Worm (Caenorhabditis elegans): ENCODE data around the gene nhr-219.

nhr-219 gene

DNA sequence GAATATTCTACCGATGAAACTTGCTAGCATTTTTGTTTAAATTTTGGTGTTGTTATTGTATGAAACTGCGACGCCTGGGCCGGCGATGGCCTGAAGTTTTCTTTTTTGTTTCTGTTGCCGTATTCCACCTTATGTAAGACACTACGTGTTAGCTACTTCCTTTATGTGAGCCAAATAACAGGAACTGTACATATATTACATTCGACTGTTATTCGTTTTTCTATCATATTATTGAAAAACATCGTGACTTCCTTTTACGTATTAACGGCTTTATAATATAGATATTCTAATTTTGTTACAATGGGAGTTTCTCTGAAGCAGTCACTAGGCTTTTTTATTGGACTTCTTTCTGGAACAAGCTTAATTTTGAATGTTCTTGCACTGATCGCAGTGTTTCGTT is 39.3 kb upstream of the nhr-219 start, which contains the start of gene srx-3 (continued):
- no peak for TF ChIP-seq mxl-3 (GFP tag; optimal IDR thresholded peaks at IDR 0.05)

DNA sequence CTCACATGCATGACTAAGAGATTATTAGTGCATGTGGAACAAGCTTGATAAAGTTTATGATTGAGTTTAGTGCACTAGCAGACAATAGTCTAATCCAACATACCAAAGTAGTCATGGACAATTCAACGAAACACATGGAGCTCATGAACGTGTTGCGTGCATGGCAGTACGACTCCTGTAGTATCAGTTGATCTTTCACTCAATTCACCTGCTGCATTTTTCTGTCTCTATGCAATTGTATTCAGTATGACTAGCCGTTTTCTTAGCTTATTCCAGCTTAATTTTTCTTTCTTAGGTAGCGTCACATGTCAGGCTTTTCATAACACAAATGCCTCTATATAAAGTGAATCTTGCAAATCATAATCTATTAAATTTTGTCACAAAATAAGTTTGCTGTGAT is 37.3 kb upstream of the nhr-219 start, which contains the start of gene srx-1:
TSS of gene srx-1 (plus strand) at position 382 of the 400 bp plus-strand sequence.
- TF ChIP-seq unc-62 (GFP tag; optimal IDR thresholded peaks at IDR 0.05 in 1 of 2) (peak in 1 of 2 experiments; percentile 98), unc-62 (tag; optimal IDR thresholded peaks at IDR 0.05) (no peak), daf-19 (GFP tag; conservative IDR thresholded peaks at IDR 0.05) (no peak)

DNA sequence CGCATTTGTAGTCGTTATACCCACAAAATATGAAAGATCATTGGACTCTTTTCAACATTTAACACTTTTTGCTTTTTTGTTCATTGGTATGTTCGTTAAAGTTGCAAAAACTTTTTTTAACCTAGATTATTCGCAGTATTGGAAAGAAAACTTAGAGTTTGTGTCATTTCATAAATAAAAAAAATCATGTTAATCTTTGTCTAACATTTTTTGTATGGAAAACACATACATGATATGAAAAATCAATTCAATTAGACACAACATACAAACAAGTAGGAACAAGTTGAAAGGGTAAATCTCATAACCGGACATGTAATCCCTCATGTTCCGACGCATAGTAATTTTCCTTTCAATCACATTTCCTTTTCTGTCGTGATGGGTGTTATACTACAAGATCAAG is 35.2 kb upstream of the nhr-219 start, which contains the start of gene F59E11.2:
TSS of gene F59E11.2 (plus strand) at position 301 of the 400 bp plus-strand sequence.
- TF ChIP-seq ctbp-1 (GFP tag; IDR thresholded peaks at IDR 0.05) (no peak), nhr-25 (tag; optimal IDR thresholded peaks at IDR 0.05; ENCODE audit: borderline replicate concordance, insufficient read depth) (no peak), hif-1 (tag; optimal IDR thresholded peaks at IDR 0.05) (no peak), dpl-1 (GFP tag; optimal IDR thresholded peaks at IDR 0.05) (no peak), daf-12 (tag; optimal IDR thresholded peaks at IDR 0.05) (no peak), nhr-6 (tag; optimal IDR thresholded peaks at IDR 0.05) (no peak)

DNA sequence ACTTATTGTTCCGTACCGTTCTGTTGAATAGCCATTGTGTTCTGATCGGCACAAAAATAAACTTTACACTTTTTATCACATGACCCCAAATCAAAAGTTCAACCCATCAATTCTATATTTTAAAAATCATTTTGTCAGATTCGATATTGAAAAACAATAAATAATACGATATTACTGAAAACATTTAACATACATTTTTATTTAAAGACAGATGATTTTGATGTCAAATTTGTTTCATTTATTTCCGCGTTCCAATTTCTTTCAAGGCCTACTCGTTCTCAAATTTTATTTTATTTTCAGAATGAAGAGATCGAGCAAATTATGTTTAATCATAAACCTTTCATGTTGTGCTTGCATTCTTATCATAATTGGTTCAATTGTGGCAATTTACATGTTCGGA is 28.8 kb upstream of the nhr-219 start, which contains the start of gene F59E11.5:
TSS of gene F59E11.5 (plus strand) at position 301 of the 400 bp plus-strand sequence.
- no peak for TF ChIP-seq pqm-1 (tag; optimal IDR thresholded peaks at IDR 0.05)
- TF ChIP-seq nhr-111 (GFP tag; optimal IDR thresholded peaks at IDR 0.05), result no peak
- TF ChIP-seq dmd-8 (GFP tag; IDR thresholded peaks at IDR 0.05), result no peak
- no peak for TF ChIP-seq nhr-10 (tag; optimal IDR thresholded peaks at IDR 0.05)
- TF ChIP-seq nhr-76 (tag; optimal IDR thresholded peaks at IDR 0.05), result no peak
- TF ChIP-seq ceh-32 (tag; optimal IDR thresholded peaks at IDR 0.05; ENCODE audit: poor library complexity), result no peak
- TF ChIP-seq dmd-6 (GFP tag; IDR thresholded peaks at IDR 0.05), result no peak
- no peak for TF ChIP-seq arid-1 (GFP tag; conservative IDR thresholded peaks at IDR 0.05)
- TF ChIP-seq spr-1 (tag; optimal IDR thresholded peaks at IDR 0.05), result no peak
- TF ChIP-seq nhr-237 (tag; optimal IDR thresholded peaks at IDR 0.05), result no peak
- no peak for TF ChIP-seq fos-1 (tag; optimal IDR thresholded peaks at IDR 0.05)
- TF ChIP-seq F26F4.8 (GFP tag; conservative IDR thresholded peaks at IDR 0.05), result no peak
- no peak for TF ChIP-seq daf-12 (tag; optimal IDR thresholded peaks at IDR 0.05)

DNA sequence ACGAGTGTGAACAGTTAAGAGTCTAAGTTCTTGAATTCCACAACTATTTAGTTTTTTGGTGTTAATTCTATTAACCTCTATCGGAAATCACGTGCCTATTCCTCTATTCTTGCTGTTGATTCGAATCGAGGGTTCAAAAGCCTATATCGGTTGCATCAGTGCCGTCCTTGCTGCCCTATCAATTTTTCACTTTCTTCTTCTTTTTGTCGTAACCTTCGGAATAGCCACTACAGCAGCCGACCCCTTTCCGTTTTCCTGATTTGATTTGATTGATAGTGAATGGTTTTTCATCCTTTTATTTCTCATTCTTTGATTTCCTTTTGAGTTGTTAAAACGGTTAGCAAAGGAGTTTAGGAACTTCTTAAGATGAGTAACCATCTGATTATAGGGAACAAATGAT is 28.3 kb upstream of the nhr-219 start:
- peak; percentile 39 for TF ChIP-seq nhr-28 (tag; optimal IDR thresholded peaks at IDR 0.05)
- TF ChIP-seq daf-8 (GFP tag; IDR thresholded peaks at IDR 0.05), result no peak
- TF ChIP-seq aha-1 (tag), result peak; percentile 36
- TF ChIP-seq saeg-2 (GFP tag; IDR thresholded peaks at IDR 0.05), result no peak
- TF ChIP-seq attf-4 (tag; optimal IDR thresholded peaks at IDR 0.05), result no peak
- peak in 1 of 2 experiments; percentile 33 for TF ChIP-seq unc-62 (GFP tag; optimal IDR thresholded peaks at IDR 0.05 in 1 of 2)
- no peak for TF ChIP-seq unc-62 (tag; optimal IDR thresholded peaks at IDR 0.05)
- TF ChIP-seq rbr-2 (tag; optimal IDR thresholded peaks at IDR 0.05), result no peak
- no peak for TF ChIP-seq ceh-44 (GFP tag; IDR thresholded peaks at IDR 0.05)
- no peak for TF ChIP-seq hif-1 (tag; optimal IDR thresholded peaks at IDR 0.05)
- no peak for TF ChIP-seq mxl-2 (GFP tag; conservative IDR thresholded peaks at IDR 0.05)
- TF ChIP-seq mdl-1 (tag; optimal IDR thresholded peaks at IDR 0.05), result peak in 1 of 2 experiments; percentile 54

DNA sequence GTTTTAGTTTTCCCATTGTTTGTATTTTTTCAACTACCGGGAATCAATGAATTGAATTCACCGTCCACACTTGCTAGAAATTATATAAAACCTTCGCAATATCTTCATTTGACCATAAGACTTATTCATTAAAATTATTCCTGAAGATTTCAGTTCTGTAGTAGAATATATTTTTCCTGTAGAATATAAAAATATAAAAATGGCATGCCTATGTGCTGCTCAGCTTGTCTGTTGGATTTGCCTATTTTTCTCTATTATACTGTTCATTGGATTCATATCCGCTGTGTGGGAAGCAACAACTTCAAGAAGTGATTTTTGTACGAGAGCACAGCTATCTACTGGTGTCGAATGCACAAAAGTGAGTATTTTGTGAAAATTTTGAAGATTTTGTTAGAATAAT is 25.7 kb upstream of the nhr-219 start, which contains the start of gene F59E11.6:
TSS of gene F59E11.6 (plus strand) at position 111 of the 400 bp plus-strand sequence.
- peak; percentile 89 for TF ChIP-seq aha-1 (tag)
- TF ChIP-seq nhr-11 (tag; optimal IDR thresholded peaks at IDR 0.05), result no peak
- TF ChIP-seq ceh-28 (tag; optimal IDR thresholded peaks at IDR 0.05), result no peak
- no peak for TF ChIP-seq nhr-77 (tag; optimal IDR thresholded peaks at IDR 0.05)
- no peak for TF ChIP-seq pqm-1 (tag; optimal IDR thresholded peaks at IDR 0.05)
- no peak for TF ChIP-seq hmg-1.1 (GFP tag; IDR thresholded peaks at IDR 0.05)
